Worm (Caenorhabditis elegans): ENCODE results near the gene C17C3.3.

- TF ChIP-seq isw-1 (GFP tag; IDR thresholded peaks at IDR 0.05) = no peak
- no peak for TF ChIP-seq lir-3 (tag; optimal IDR thresholded peaks at IDR 0.05; ENCODE audit: poor library complexity)
- TF ChIP-seq sox-4 (tag; optimal IDR thresholded peaks at IDR 0.05) = no peak
- no peak for TF ChIP-seq ceh-8 (GFP tag; optimal IDR thresholded peaks at IDR 0.05)
- no peak for TF ChIP-seq ztf-4 (tag; optimal IDR thresholded peaks at IDR 0.05)
Measured at ce11 chrII:5553531-5553930, 8.0 kb upstream of the C17C3.3 start.
